Worm (Caenorhabditis elegans) whole organism, early embryonic: ENCODE results near the gene clc-26.

Experiments used
- B0310.2 ChIP-seq: sonication (generic microtip); optimal IDR thresholded peaks from 2 replicates; lab custom pipeline; 2016; ENCODE audit warnings: mild to moderate bottlenecking, missing genetic modification characterization, missing compliant biosample characterization
- aly-1 ChIP-seq: sonication (generic microtip); optimal IDR thresholded peaks from 2 replicates; lab custom pipeline; 2016; ENCODE audit warnings: missing genetic modification characterization, missing compliant biosample characterization
- ceh-13 ChIP-seq: fragments of 200-800 bp; sonication (Bioruptor generic); optimal IDR thresholded peaks from 2 replicates; lab custom pipeline; 2018; ENCODE audit warnings: mild to moderate bottlenecking, missing genetic modification characterization, missing compliant biosample characterization
- ets-7 ChIP-seq: sonication (generic microtip); optimal IDR thresholded peaks from 2 replicates; lab custom pipeline; 2016; ENCODE audit warnings: missing genotype, missing genetic modification characterization, missing compliant biosample characterization
- hmbx-1 ChIP-seq: sonication (generic microtip); optimal IDR thresholded peaks from 2 replicates; lab custom pipeline; 2016; ENCODE audit warnings: mild to moderate bottlenecking, missing genetic modification characterization, missing compliant biosample characterization
- sea-1 ChIP-seq: fragments of 200-800 bp; sonication (Bioruptor generic); conservative IDR thresholded peaks from 2 replicates; pipeline ENCODE4 v1.3.6; 2022; ENCODE audit warnings: missing genetic modification characterization, missing compliant biosample characterization
- tbx-11 ChIP-seq: fragments of 200-800 bp; sonication (Bioruptor generic); IDR thresholded peaks from 2 replicates; pipeline ENCODE4 v1.3.6; 2022; ENCODE audit warnings: missing genetic modification characterization, missing compliant biosample characterization
- tra-4 ChIP-seq: sonication (generic microtip); optimal IDR thresholded peaks from 2 replicates; lab custom pipeline; 2017; ENCODE audit warnings: missing genetic modification characterization, missing compliant biosample characterization

DNA sequence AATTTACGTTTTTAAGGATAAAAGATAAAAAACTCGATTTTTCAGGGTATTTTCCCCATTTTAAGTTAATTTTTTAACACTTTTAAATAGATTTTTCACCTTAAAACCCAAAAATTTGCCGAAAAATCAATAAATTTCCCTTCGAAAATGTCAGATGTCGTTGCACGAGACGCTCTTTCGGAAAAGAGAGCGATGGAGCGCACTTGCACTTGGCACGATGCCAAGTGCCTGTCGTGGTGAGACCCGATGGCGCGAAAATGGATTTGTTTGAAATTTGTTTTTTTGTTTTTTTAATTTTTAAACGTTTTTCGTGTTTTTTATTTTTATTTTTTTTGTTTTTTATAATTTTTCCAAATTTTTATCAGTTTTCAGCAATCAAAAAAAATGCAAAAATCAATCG is 49.7 kb upstream of the clc-26 start, which contains the start of the genes rab-18 and kbp-4:
- TF ChIP-seq aly-1 (tag; lab: Kevin White, UChicago) (no peak), hmbx-1 (no peak), ets-7 (tag; lab: Kevin White, UChicago) (no peak), tbx-11 (GFP tag; lab: Robert Waterston, UW) (no peak), tra-4 (tag; lab: Kevin White, UChicago) (no peak), B0310.2 (no peak), sea-1 (GFP tag; lab: Robert Waterston, UW) (no peak), ceh-13 (no peak)
